Fruit fly (Drosophila melanogaster) whole organism, embryonic: Measurements from ENCODE around the gene Phs.

Source experiments
- B-H1 ChIP-seq: fragments of 200-800 bp; sonication (Bioruptor generic); IDR thresholded peaks from 3 replicates; pipeline ENCODE4 v1.3.6; 2022; ENCODE audit warnings: missing biosample characterization, missing genetic modification characterization
- CG10431 ChIP-seq: fragments of 200-800 bp; sonication (Bioruptor generic); optimal IDR thresholded peaks from 3 replicates; lab custom pipeline; 2018; ENCODE audit warnings: missing biosample characterization, mild to moderate bottlenecking, missing genetic modification characterization
- CG11504 ChIP-seq: fragments of 200-800 bp; sonication (Bioruptor generic); optimal IDR thresholded peaks from 3 replicates; lab custom pipeline; 2019; ENCODE audit warnings: missing biosample characterization, mild to moderate bottlenecking, missing genetic modification characterization, moderate library complexity
- CG11695 ChIP-seq: fragments of 200-800 bp; sonication (Bioruptor generic); IDR thresholded peaks from 3 replicates; pipeline ENCODE4 v1.3.6; 2022; ENCODE audit warnings: missing biosample characterization, missing genetic modification characterization
- CG13296 ChIP-seq: fragments of 200-800 bp; sonication (Bioruptor generic); optimal IDR thresholded peaks from 3 replicates; lab custom pipeline; 2018; ENCODE audit warnings: missing biosample characterization, mild to moderate bottlenecking, missing genetic modification characterization
- CG14014 ChIP-seq: fragments of 200-800 bp; sonication (Bioruptor generic); IDR thresholded peaks from 2 replicates; pipeline ENCODE4 v1.3.6; 2022; ENCODE audit warnings: missing biosample characterization, missing genetic modification characterization
- CG17328 ChIP-seq: fragments of 200-800 bp; sonication (Bioruptor generic); IDR thresholded peaks from 2 replicates; pipeline ENCODE4 v1.3.6; 2022; ENCODE audit warnings: missing biosample characterization, missing genetic modification characterization
- CG1832 ChIP-seq: fragments of 200-800 bp; sonication (Bioruptor generic); optimal IDR thresholded peaks from 2 replicates; lab custom pipeline; 2017; ENCODE audit warnings: missing biosample characterization, mild to moderate bottlenecking, missing genetic modification characterization, inconsistent platforms
- CG2889 ChIP-seq: fragments of 200-800 bp; sonication (Bioruptor generic); IDR thresholded peaks from 3 replicates; pipeline ENCODE4 v1.3.6; 2022; ENCODE audit warnings: missing biosample characterization, missing genetic modification characterization
- CG34376 ChIP-seq: fragments of 200-800 bp; sonication (Bioruptor generic); optimal IDR thresholded peaks from 2 replicates; lab custom pipeline; 2018; ENCODE audit warnings: missing biosample characterization, mild to moderate bottlenecking, missing genetic modification characterization
- CG3726 ChIP-seq: fragments of 200-800 bp; sonication (Bioruptor generic); IDR thresholded peaks from 3 replicates; pipeline ENCODE4, ENCODE4 v1.3.6; 2022; ENCODE audit warnings: missing biosample characterization, missing genetic modification characterization
- CG3838 ChIP-seq: fragments of 200-800 bp; sonication (Bioruptor generic); optimal IDR thresholded peaks from 3 replicates; lab custom pipeline; 2016; ENCODE audit warnings: missing biosample characterization, missing genetic modification characterization
- CG42726 ChIP-seq: fragments of 200-800 bp; sonication (Bioruptor generic); IDR thresholded peaks from 2 replicates; pipeline ENCODE4 v1.3.6; 2022; ENCODE audit warnings: missing biosample characterization, missing genetic modification characterization; ENCODE audit not compliant: partially characterized antibody
- CG4360 ChIP-seq: fragments of 200-800 bp; sonication (Bioruptor generic); IDR thresholded peaks from 2 replicates; pipeline ENCODE4 v1.3.6; 2022; ENCODE audit warnings: missing biosample characterization, missing genetic modification characterization
- CG7271 ChIP-seq: fragments of 200-800 bp; sonication (Bioruptor generic); optimal IDR thresholded peaks from 2 replicates; lab custom pipeline; 2018; ENCODE audit warnings: missing biosample characterization, mild to moderate bottlenecking, missing genetic modification characterization, moderate library complexity
- CG7372 ChIP-seq: fragments of 200-800 bp; sonication (Bioruptor generic); IDR thresholded peaks from 2 replicates; pipeline ENCODE4 v1.3.6; 2022; ENCODE audit warnings: missing biosample characterization, missing genetic modification characterization
- CG7745 ChIP-seq: fragments of 200-800 bp; sonication (Bioruptor generic); optimal IDR thresholded peaks from 2 replicates; lab custom pipeline; 2018; ENCODE audit warnings: missing biosample characterization, mild to moderate bottlenecking, missing genetic modification characterization, moderate library complexity
- CG7963 ChIP-seq: fragments of 200-800 bp; sonication (Bioruptor generic); IDR thresholded peaks from 3 replicates; pipeline ENCODE4 v1.3.6; 2022; ENCODE audit warnings: missing biosample characterization, missing genetic modification characterization; ENCODE audit not compliant: partially characterized antibody
- CG8765 ChIP-seq: fragments of 200-800 bp; sonication (Bioruptor generic); IDR thresholded peaks from 2 replicates; pipeline ENCODE4 v1.3.6; 2022; ENCODE audit warnings: missing biosample characterization, missing genetic modification characterization
- Dad ChIP-seq: fragments of 200-800 bp; sonication (Bioruptor generic); optimal IDR thresholded peaks from 3 replicates; lab custom pipeline; 2016; ENCODE audit warnings: missing biosample characterization, missing genetic modification characterization
- Dp ChIP-seq: fragments of 200-800 bp; sonication (Bioruptor generic); optimal IDR thresholded peaks from 2 replicates; lab custom pipeline; 2018; ENCODE audit warnings: missing biosample characterization, mild to moderate bottlenecking, missing genetic modification characterization, moderate library complexity
- Ets65A ChIP-seq: fragments of 200-800 bp; sonication (Bioruptor generic); peaks from one replicate; lab custom pipeline; 2016; ENCODE audit warnings: missing biosample characterization, missing genetic modification characterization
- Hand ChIP-seq: fragments of 200-800 bp; sonication (Bioruptor generic); optimal IDR thresholded peaks from 2 replicates; lab custom pipeline; 2017; ENCODE audit warnings: mild to moderate bottlenecking, missing biosample characterization, missing genetic modification reagents, missing genetic modification characterization
- Hmx ChIP-seq: fragments of 200-800 bp; sonication (Bioruptor generic); optimal IDR thresholded peaks from 2 replicates; lab custom pipeline; 2016; ENCODE audit warnings: missing biosample characterization, missing genetic modification characterization
- Hr39 ChIP-seq: fragments of >200 bp; optimal IDR thresholded peaks from 2 replicates; lab custom pipeline; 2017
- Lim3 ChIP-seq: fragments of 200-800 bp; sonication (Bioruptor generic); IDR thresholded peaks from 2 replicates; pipeline ENCODE4 v1.3.6; 2022; ENCODE audit warnings: missing biosample characterization, missing genetic modification characterization
- Mes4 ChIP-seq: fragments of 200-800 bp; sonication (Bioruptor generic); optimal IDR thresholded peaks from 2 replicates; lab custom pipeline; 2016; ENCODE audit warnings: missing biosample characterization, missing genetic modification characterization
- NC2α ChIP-seq: fragments of 200-800 bp; sonication (Bioruptor generic); optimal IDR thresholded peaks from 2 replicates; lab custom pipeline; 2016; ENCODE audit warnings: missing biosample characterization, missing genetic modification characterization
- Nf-YB ChIP-seq: fragments of 200-800 bp; sonication (Bioruptor generic); optimal IDR thresholded peaks from 3 replicates; lab custom pipeline; 2019; ENCODE audit warnings: missing biosample characterization, mild to moderate bottlenecking, missing genetic modification characterization, moderate library complexity
- Ptx1 ChIP-seq: fragments of 200-800 bp; sonication (Bioruptor generic); IDR thresholded peaks from 2 replicates; pipeline ENCODE4 v1.3.6; 2022; ENCODE audit warnings: missing biosample characterization, missing genetic modification characterization
- aop ChIP-seq: fragments of 200-800 bp; sonication (Bioruptor generic); IDR thresholded peaks from 2 replicates; pipeline ENCODE4 v1.3.6; 2022; ENCODE audit warnings: missing biosample characterization, missing genetic modification characterization
- cwo ChIP-seq: fragments of 200-800 bp; sonication (Bioruptor generic); optimal IDR thresholded peaks from 3 replicates; lab custom pipeline; 2017; ENCODE audit warnings: missing biosample characterization, missing genetic modification characterization, mild to moderate bottlenecking, moderate library complexity, missing genetic modification reagents
- danr ChIP-seq: fragments of 200-800 bp; sonication (Bioruptor generic); IDR thresholded peaks from 2 replicates; pipeline ENCODE4 v1.3.6; 2022; ENCODE audit warnings: missing biosample characterization, missing genetic modification characterization
- grau ChIP-seq: fragments of 200-800 bp; optimal IDR thresholded peaks from 3 replicates; lab custom pipeline; 2019; ENCODE audit warnings: missing biosample characterization, mild to moderate bottlenecking, missing genetic modification characterization, moderate library complexity
- hb ChIP-seq: fragments of 200-800 bp; sonication (Bioruptor generic); IDR thresholded peaks from 3 replicates; pipeline ENCODE4 v1.3.6; 2022; ENCODE audit warnings: missing biosample characterization, missing genetic modification characterization; ENCODE audit not compliant: partially characterized antibody
- jigr1 ChIP-seq: fragments of 200-800 bp; sonication (Bioruptor generic); IDR thresholded peaks from 3 replicates; pipeline ENCODE4 v1.3.6; 2022; ENCODE audit warnings: missing biosample characterization, missing genetic modification characterization
- kah ChIP-seq: fragments of 200-800 bp; sonication (Bioruptor generic); optimal IDR thresholded peaks from 2 replicates; lab custom pipeline; 2018; ENCODE audit warnings: missing biosample characterization, mild to moderate bottlenecking, missing genetic modification characterization
- kay ChIP-seq: fragments of 200-800 bp; sonication (Bioruptor generic); optimal IDR thresholded peaks from 2 replicates; lab custom pipeline; 2016; ENCODE audit warnings: missing biosample characterization, missing genetic modification characterization
- lab ChIP-seq: fragments of 200-800 bp; sonication (Bioruptor generic); optimal IDR thresholded peaks from 3 replicates; lab custom pipeline; 2017; ENCODE audit warnings: missing biosample characterization, missing genetic modification characterization, mild to moderate bottlenecking, moderate library complexity, missing genetic modification reagents
- mirr ChIP-seq: fragments of 200-800 bp; sonication (Bioruptor generic); optimal IDR thresholded peaks from 3 replicates; lab custom pipeline; 2018; ENCODE audit warnings: missing biosample characterization, mild to moderate bottlenecking, missing genetic modification characterization
- nerfin-1 ChIP-seq: fragments of 200-800 bp; sonication (Bioruptor generic); optimal IDR thresholded peaks from 3 replicates; lab custom pipeline; 2019; ENCODE audit warnings: missing biosample characterization, mild to moderate bottlenecking, missing genetic modification characterization, moderate library complexity
- onecut ChIP-seq: fragments of 200-800 bp; sonication (Bioruptor generic); IDR thresholded peaks from 2 replicates; pipeline ENCODE4 v1.3.6; 2022; ENCODE audit warnings: missing biosample characterization, missing genetic modification characterization
- org-1 ChIP-seq: fragments of 200-800 bp; sonication (Bioruptor generic); optimal IDR thresholded peaks from 2 replicates; lab custom pipeline; 2017; ENCODE audit warnings: missing biosample characterization, missing genetic modification characterization
- p53 ChIP-seq: fragments of 200-800 bp; sonication (Bioruptor generic); optimal IDR thresholded peaks from 2 replicates; lab custom pipeline; 2016; ENCODE audit warnings: missing biosample characterization, missing genetic modification characterization
- trem ChIP-seq: fragments of 200-800 bp; optimal IDR thresholded peaks from 3 replicates; lab custom pipeline; 2019; ENCODE audit warnings: missing biosample characterization, mild to moderate bottlenecking, missing genetic modification characterization, moderate library complexity
- twi ChIP-seq: fragments of 200-800 bp; optimal IDR thresholded peaks from 2 replicates; lab custom pipeline; 2019; ENCODE audit warnings: missing biosample characterization, mild to moderate bottlenecking, missing genetic modification characterization, moderate library complexity
- unc-4 ChIP-seq: fragments of 200-800 bp; sonication (Bioruptor generic); IDR thresholded peaks from 2 replicates; pipeline ENCODE4 v1.3.6; 2022; ENCODE audit warnings: missing biosample characterization, missing genetic modification characterization; ENCODE audit not compliant: partially characterized antibody
- yki ChIP-seq: fragments of >200 bp; optimal IDR thresholded peaks from 3 replicates; lab custom pipeline; 2018

The Phs gene

dm6 chr3L:15650552-15650951 is 30.9 kb downstream of the Phs start, which contains the start of gene CG43084:
CG43084 (plus strand) TSS chr3L:15650852.
- TF ChIP-seq mirr (GFP tag; lab: Kevin White, UChicago) (no peak), CG11504 (tag; lab: Kevin White, UChicago) (no peak), org-1 (GFP tag; lab: Kevin White, UChicago) (no peak), CG1832 (GFP tag; lab: Kevin White, UChicago) (no peak), Ptx1 (GFP tag; lab: Robert Waterston, UW) (no peak), Dad (GFP tag; lab: Kevin White, UChicago) (no peak), CG13296 (GFP tag; lab: Kevin White, UChicago) (no peak), unc-4 (GFP tag; lab: Robert Waterston, UW) (no peak), CG7745 (tag; lab: Kevin White, UChicago) (no peak), CG7372 (GFP tag; lab: Robert Waterston, UW) (no peak), Dp (GFP tag; lab: Kevin White, UChicago) (no peak), aop (GFP tag; lab: Robert Waterston, UW) (no peak), CG3726 (GFP tag; lab: Robert Waterston, UW) (no peak), CG3838 (GFP tag; lab: Kevin White, UChicago) (no peak), B-H1 (GFP tag; lab: Robert Waterston, UW) (no peak), kah (GFP tag; lab: Kevin White, UChicago) (no peak), Lim3 (GFP tag; lab: Robert Waterston, UW) (no peak), trem (tag; lab: Kevin White, UChicago) (no peak), grau (no peak), CG11695 (GFP tag; lab: Robert Waterston, UW) (no peak)

dm6 chr3L:15652154-15652553 is 32.5 kb downstream of the Phs start, which contains the start of the genes Eig71Ec and Eig71Ed:
Eig71Ec (minus strand) TSS chr3L:15652254.
Eig71Ed (plus strand) TSS chr3L:15652537.
- TF ChIP-seq CG10431 = no peak
- no peak for TF ChIP-seq hb (GFP tag; lab: Robert Waterston, UW)
- TF ChIP-seq onecut (GFP tag; lab: Robert Waterston, UW) = no peak
- TF ChIP-seq CG7271 (tag; lab: Kevin White, UChicago) = no peak
- no peak for TF ChIP-seq CG2889 (GFP tag; lab: Robert Waterston, UW)
- no peak for TF ChIP-seq danr (GFP tag; lab: Robert Waterston, UW)
- no peak for TF ChIP-seq NC2α (GFP tag; lab: Kevin White, UChicago)
- no peak for TF ChIP-seq lab (GFP tag; lab: Kevin White, UChicago)
- TF ChIP-seq CG17328 (GFP tag; lab: Robert Waterston, UW) = no peak
- TF ChIP-seq, all 482 proteins: peak for 0

dm6 chr3L:15655910-15656309 is 36.2 kb downstream of the Phs start, which contains the start of gene Eig71Ee:
Eig71Ee (minus strand) TSS chr3L:15656010.
- TF ChIP-seq jigr1 (GFP tag; lab: Robert Waterston, UW) (no peak), Ets65A (GFP tag; lab: Kevin White, UChicago) (peak; percentile 24)

dm6 chr3L:15657290-15657689 is 37.6 kb downstream of the Phs start, which contains the start of the genes Eig71Ef and Eig71Eg:
Eig71Ef (minus strand) TSS chr3L:15657390.
Eig71Eg (plus strand) TSS chr3L:15657628.
- no peak for TF ChIP-seq Hr39
- TF ChIP-seq CG42726 (GFP tag; lab: Robert Waterston, UW) = no peak
- no peak for TF ChIP-seq Nf-YB (GFP tag; lab: Kevin White, UChicago)
- TF ChIP-seq p53 = no peak
- no peak for TF ChIP-seq CG4360 (GFP tag; lab: Robert Waterston, UW)
- no peak for TF ChIP-seq Mes4 (GFP tag; lab: Kevin White, UChicago)
- TF ChIP-seq kay (GFP tag; lab: Kevin White, UChicago) = no peak
- no peak for TF ChIP-seq Ets65A (GFP tag; lab: Kevin White, UChicago)
- no peak for TF ChIP-seq Hmx (GFP tag; lab: Kevin White, UChicago)
- TF ChIP-seq yki (lab: Kevin White, UChicago) = no peak
- no peak for TF ChIP-seq nerfin-1 (tag; lab: Kevin White, UChicago)
- TF ChIP-seq CG14014 (GFP tag; lab: Robert Waterston, UW) = no peak
- no peak for TF ChIP-seq CG34376 (GFP tag; lab: Kevin White, UChicago)
- TF ChIP-seq Hand = no peak
- TF ChIP-seq CG7963 = no peak
- no peak for TF ChIP-seq cwo (GFP tag; lab: Kevin White, UChicago)
- no peak for TF ChIP-seq CG8765 (GFP tag; lab: Robert Waterston, UW)
- TF ChIP-seq twi = no peak
